Fruit fly (Drosophila melanogaster) whole organism: ENCODE results near the gene ovm.

Experiments
- Dll ChIP-seq: fragments of >200 bp; optimal IDR thresholded peaks from 2 replicates; lab custom pipeline; 2017
- pan ChIP-seq: fragments of >200 bp; optimal IDR thresholded peaks from 2 replicates; lab custom pipeline; 2017

- TF ChIP-seq Dll (lab: Kevin White, UChicago) (no peak), pan (lab: Kevin White, UChicago) (no peak)
These were observed 50.7 kb downstream of the ovm start for dm6 chr2L:90081-90480.
